Worm (Caenorhabditis elegans) whole organism, L4 larva: ENCODE results near the gene clc-22.

Source experiments
- D1046.2 ChIP-seq: fragments of 200-800 bp; sonication (Bioruptor generic); IDR thresholded peaks from 2 replicates; pipeline ENCODE4 v1.3.6; 2022; ENCODE audit warnings: missing genetic modification characterization, missing compliant biosample characterization
- T20F7.1 ChIP-seq: fragments of 200-800 bp; sonication (Bioruptor generic); optimal IDR thresholded peaks from 2 replicates; lab custom pipeline; 2018; ENCODE audit warnings: mild to moderate bottlenecking, missing genetic modification characterization, missing compliant biosample characterization
- Y48G9A.11 ChIP-seq: fragments of 200-800 bp; sonication (Bioruptor generic); IDR thresholded peaks from 2 replicates; pipeline ENCODE4 v1.3.6; 2022; ENCODE audit warnings: missing genetic modification reagents, missing genetic modification characterization, missing compliant biosample characterization
- Y5F2A.4 ChIP-seq: fragments of 200-800 bp; sonication (Bioruptor generic); optimal IDR thresholded peaks from 2 replicates; lab custom pipeline; 2018; ENCODE audit warnings: mild to moderate bottlenecking, missing genetic modification characterization, missing compliant biosample characterization
- Y75B8A.6 ChIP-seq: fragments of 200-800 bp; sonication (Bioruptor generic); IDR thresholded peaks from 2 replicates; pipeline ENCODE4 v1.3.6; 2022; ENCODE audit warnings: missing genetic modification reagents, missing genetic modification characterization, missing compliant biosample characterization
- ZK337.2 ChIP-seq: fragments of 200-800 bp; sonication (Bioruptor generic); IDR thresholded peaks from 2 replicates; pipeline ENCODE4 v1.3.6; 2022; ENCODE audit warnings: missing genetic modification reagents, missing genetic modification characterization, missing compliant biosample characterization
- aha-1 ChIP-seq: fragments of 150-350 bp; peaks from one replicate; lab custom pipeline; 2014; ENCODE audit warnings: missing biosample characterization, missing genetic modification characterization
- arid-1 ChIP-seq: fragments of 200-800 bp; sonication (Bioruptor generic); conservative IDR thresholded peaks from 2 replicates; pipeline ENCODE4 v1.3.6; 2022; ENCODE audit warnings: missing genetic modification reagents, missing genetic modification characterization, missing compliant biosample characterization
- attf-4 ChIP-seq: sonication (generic microtip); optimal IDR thresholded peaks from 3 replicates; lab custom pipeline; 2017; ENCODE audit warnings: missing biosample characterization, missing genetic modification characterization
- ceh-28 ChIP-seq: fragments of 150-350 bp; optimal IDR thresholded peaks from 2 replicates; lab custom pipeline; 2014; ENCODE audit warnings: missing biosample characterization, missing genetic modification reagents, missing genetic modification characterization
- ceh-44 ChIP-seq: fragments of 200-800 bp; sonication (Bioruptor generic); IDR thresholded peaks from 2 replicates; pipeline ENCODE4 v1.3.6; 2022; ENCODE audit warnings: missing genetic modification reagents, missing genetic modification characterization, missing compliant biosample characterization
- ceh-62 ChIP-seq: sonication (generic microtip); optimal IDR thresholded peaks from 2 replicates; lab custom pipeline; 2017; ENCODE audit warnings: missing biosample characterization, missing genetic modification characterization
- ces-1 ChIP-seq: fragments of 150-350 bp; sonication (generic microtip); optimal IDR thresholded peaks from 4 replicates; lab custom pipeline; 2014; ENCODE audit warnings: missing biosample characterization, missing genetic modification reagents, missing genetic modification characterization
- daf-12 ChIP-seq: fragments of 150-350 bp; optimal IDR thresholded peaks from 2 replicates; lab custom pipeline; 2014; ENCODE audit warnings: missing biosample characterization, missing genetic modification reagents, missing genetic modification characterization
- daf-19 ChIP-seq: fragments of 200-800 bp; sonication (Bioruptor generic); conservative IDR thresholded peaks from 2 replicates; pipeline ENCODE4 v1.3.6; 2022; ENCODE audit warnings: missing genetic modification characterization, missing compliant biosample characterization
- daf-8 ChIP-seq: fragments of 200-800 bp; sonication (Bioruptor generic); IDR thresholded peaks from 2 replicates; pipeline ENCODE4 v1.3.6; 2022; ENCODE audit warnings: missing genetic modification characterization, missing compliant biosample characterization
- dmd-8 ChIP-seq: fragments of 200-800 bp; sonication (Bioruptor generic); IDR thresholded peaks from 2 replicates; pipeline ENCODE4 v1.3.6; 2022; ENCODE audit warnings: missing genetic modification characterization, missing compliant biosample characterization
- dmd-9 ChIP-seq: fragments of 200-800 bp; sonication (Bioruptor generic); IDR thresholded peaks from 2 replicates; pipeline ENCODE4 v1.3.6; 2022; ENCODE audit warnings: missing genetic modification reagents, missing genetic modification characterization, missing compliant biosample characterization
- dve-1 ChIP-seq: sonication (generic microtip); optimal IDR thresholded peaks from 2 replicates; lab custom pipeline; 2017; ENCODE audit warnings: antibody characterized with exemption, mild to moderate bottlenecking, missing genetic modification characterization, missing compliant biosample characterization; ENCODE audit not compliant: insufficient read depth
- fos-1 ChIP-seq: fragments of 150-350 bp; optimal IDR thresholded peaks from 2 replicates; lab custom pipeline; 2014; ENCODE audit warnings: missing biosample characterization, missing genetic modification characterization
- gei-8 ChIP-seq: fragments of 200-800 bp; sonication (Bioruptor generic); optimal IDR thresholded peaks from 2 replicates; lab custom pipeline; 2018; ENCODE audit warnings: mild to moderate bottlenecking, missing genetic modification characterization, missing compliant biosample characterization
- hlh-11 ChIP-seq: fragments of 200-800 bp; sonication (Bioruptor generic); optimal IDR thresholded peaks from 2 replicates; lab custom pipeline; 2018; ENCODE audit warnings: mild to moderate bottlenecking, missing genetic modification characterization, missing compliant biosample characterization
- hlh-30 ChIP-seq: sonication (generic microtip); optimal IDR thresholded peaks from 2 replicates; lab custom pipeline; 2017; ENCODE audit warnings: antibody characterized with exemption, mild to moderate bottlenecking, missing genetic modification characterization, missing compliant biosample characterization; ENCODE audit not compliant: insufficient read depth
- lin-38 ChIP-seq: fragments of 200-800 bp; sonication (Bioruptor generic); IDR thresholded peaks from 2 replicates; pipeline ENCODE4 v1.3.6; 2022; ENCODE audit warnings: missing genetic modification reagents, missing genetic modification characterization, missing compliant biosample characterization
- lir-3 ChIP-seq: sonication (generic microtip); optimal IDR thresholded peaks from 2 replicates; lab custom pipeline; 2016; ENCODE audit warnings: mild to moderate bottlenecking, missing genetic modification characterization, missing compliant biosample characterization
- lsy-2 ChIP-seq, 2 experiments: fragments of 150-350 bp in 1 of 2; sonication (generic microtip) in 1 of 2; optimal IDR thresholded peaks; 2 replicates each; lab custom pipeline; 2014 to 2017; ENCODE audit warnings: missing biosample characterization in 2 of 2, missing genetic modification characterization in 2 of 2
- madf-5 ChIP-seq, 2 experiments: fragments of 200-800 bp; sonication (Bioruptor generic); IDR thresholded peaks; 2 replicates each; pipeline ENCODE4 v1.3.6; 2022; ENCODE audit warnings: missing compliant biosample characterization in 2 of 2, missing genetic modification characterization in 2 of 2
- mep-1 ChIP-seq: fragments of 150-350 bp; sonication (generic microtip); optimal IDR thresholded peaks from 3 replicates; lab custom pipeline; 2014; ENCODE audit warnings: missing biosample characterization, missing genetic modification characterization
- mxl-3 ChIP-seq: fragments of 200-800 bp; sonication (Bioruptor generic); optimal IDR thresholded peaks from 2 replicates; lab custom pipeline; 2018; ENCODE audit warnings: mild to moderate bottlenecking, missing genetic modification characterization, missing compliant biosample characterization
- nhr-10 ChIP-seq: fragments of 150-350 bp; optimal IDR thresholded peaks from 2 replicates; lab custom pipeline; 2014; ENCODE audit warnings: missing biosample characterization, missing genetic modification characterization
- nhr-237 ChIP-seq: sonication (generic microtip); optimal IDR thresholded peaks from 2 replicates; lab custom pipeline; 2017; ENCODE audit warnings: missing biosample characterization, missing genetic modification characterization
- nhr-28 ChIP-seq: fragments of 150-350 bp; optimal IDR thresholded peaks from 2 replicates; lab custom pipeline; 2014; ENCODE audit warnings: missing biosample characterization, missing genetic modification characterization
- nhr-6 ChIP-seq: fragments of 150-350 bp; optimal IDR thresholded peaks from 2 replicates; lab custom pipeline; 2014; ENCODE audit warnings: missing biosample characterization, missing genetic modification characterization
- nhr-76 ChIP-seq: fragments of 150-350 bp; optimal IDR thresholded peaks from 2 replicates; lab custom pipeline; 2014; ENCODE audit warnings: missing biosample characterization, missing genetic modification characterization
- pha-4 ChIP-seq, 2 experiments: fragments of 150-350 bp in 1 of 2; fragments of 200-800 bp in 1 of 2; sonication (Bioruptor generic) in 1 of 2; IDR thresholded peaks in 1 of 2; optimal IDR thresholded peaks in 1 of 2; 2 replicates each; pipeline versions ENCODE4 v1.3.6 to Lab custom; 2014 to 2022; ENCODE audit warnings: missing genetic modification characterization in 2 of 2, missing genetic modification reagents in 2 of 2, missing biosample characterization in 1 of 2, missing compliant biosample characterization in 1 of 2
- php-3 ChIP-seq: fragments of 200-800 bp; sonication (Bioruptor generic); IDR thresholded peaks from 2 replicates; pipeline ENCODE4 v1.3.6; 2022; ENCODE audit warnings: missing genetic modification reagents, missing genetic modification characterization, missing compliant biosample characterization
- snpc-4 ChIP-seq: fragments of 150-350 bp; optimal IDR thresholded peaks from 2 replicates; lab custom pipeline; 2014; ENCODE audit warnings: missing biosample characterization, missing genetic modification characterization
- tag-97 ChIP-seq: fragments of 200-800 bp; sonication (Bioruptor generic); IDR thresholded peaks from 2 replicates; pipeline ENCODE4 v1.3.6; 2022; ENCODE audit warnings: missing genetic modification characterization, missing compliant biosample characterization
- unc-130 ChIP-seq: sonication (generic microtip); optimal IDR thresholded peaks from 2 replicates; lab custom pipeline; 2016; ENCODE audit warnings: missing genetic modification reagents, missing genetic modification characterization, missing compliant biosample characterization
- vab-7 ChIP-seq: fragments of 200-800 bp; sonication (Bioruptor generic); IDR thresholded peaks from 2 replicates; pipeline ENCODE4 v1.3.6; 2022; ENCODE audit warnings: missing genetic modification reagents, missing genetic modification characterization, missing compliant biosample characterization
- zag-1 ChIP-seq: fragments of 150-350 bp; optimal IDR thresholded peaks from 2 replicates; lab custom pipeline; 2014; ENCODE audit warnings: missing biosample characterization, missing genetic modification characterization
- zfp-2 ChIP-seq: sonication (generic microtip); optimal IDR thresholded peaks from 2 replicates; lab custom pipeline; 2016; ENCODE audit warnings: mild to moderate bottlenecking, missing genetic modification characterization, missing compliant biosample characterization
- ztf-7 ChIP-seq: fragments of 150-350 bp; optimal IDR thresholded peaks from 2 replicates; lab custom pipeline; 2014; ENCODE audit warnings: missing biosample characterization, missing genetic modification characterization

The clc-22 gene

DNA sequence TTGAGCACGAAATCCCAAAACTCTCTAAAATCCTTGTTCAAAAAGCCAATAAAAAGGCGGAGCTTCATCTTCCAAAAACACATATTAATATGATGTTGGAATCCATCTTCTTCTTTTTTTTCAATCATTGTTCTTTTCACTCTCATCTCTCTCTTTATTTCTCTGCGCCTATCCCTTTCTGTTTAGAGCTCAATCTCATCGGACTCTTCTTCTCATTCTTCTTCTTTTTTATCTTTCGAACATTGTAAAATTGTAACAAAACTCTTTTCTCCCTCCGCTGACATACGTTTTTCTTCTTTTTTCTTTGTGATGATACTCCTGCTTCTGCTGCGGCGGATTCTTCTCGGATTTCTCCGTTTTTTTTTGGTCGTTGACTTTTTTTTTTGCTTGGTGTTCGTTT lies 39.1 kb downstream of the clc-22 start (continued):
- no peak for TF ChIP-seq zag-1
- no peak for TF ChIP-seq ZK337.2 (GFP tag; lab: Robert Waterston, UW)
- TF ChIP-seq unc-130: no peak
- TF ChIP-seq madf-5 (GFP tag; IDR thresholded peaks at IDR 0.05; lab: Robert Waterston, UW): no peak
- no peak for TF ChIP-seq D1046.2 (GFP tag; lab: Robert Waterston, UW)
- no peak for TF ChIP-seq ceh-44 (GFP tag; lab: Robert Waterston, UW)
- TF ChIP-seq nhr-237 (tag; lab: Kevin White, UChicago): no peak
- TF ChIP-seq fos-1 (tag; lab: Kevin White, UChicago): no peak
- no peak for TF ChIP-seq daf-8 (GFP tag; lab: Robert Waterston, UW)

- TF ChIP-seq daf-8 (GFP tag; lab: Robert Waterston, UW) (no peak), arid-1 (no peak), ZK337.2 (GFP tag; lab: Robert Waterston, UW) (no peak), aha-1 (tag; lab: Kevin White, UChicago) (peak; percentile 79)
These were observed 39.9 kb downstream of the clc-22 start for ce11 chrII:3955938-3956337.

DNA sequence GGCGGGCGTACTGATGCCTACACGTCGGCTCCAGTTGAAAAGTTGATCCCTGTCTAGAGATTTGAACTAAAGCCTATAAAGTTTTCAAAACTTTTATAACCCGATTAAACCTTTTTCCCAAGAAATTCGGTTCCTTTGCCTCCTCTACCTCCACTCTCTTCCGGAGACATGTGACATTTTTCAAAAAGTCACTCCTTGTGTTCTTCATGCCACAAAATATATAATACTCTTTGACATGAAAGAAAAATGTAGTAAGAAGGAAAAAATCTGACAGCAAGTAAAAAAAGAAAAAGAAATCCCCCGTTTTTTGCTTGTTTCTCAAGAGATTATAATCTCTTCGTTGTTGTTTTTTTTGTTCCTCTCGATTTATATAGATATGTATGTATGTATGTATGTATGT lies 41.0 kb downstream of the clc-22 start:
- TF ChIP-seq pha-4 (GFP tag; IDR thresholded peaks at IDR 0.05; lab: Robert Waterston, UW) (no peak), pha-4 (tag; optimal IDR thresholded peaks at IDR 0.05; lab: Kevin White, UChicago) (no peak), aha-1 (tag; lab: Kevin White, UChicago) (peak; percentile 70), T20F7.1 (no peak), lin-38 (GFP tag; lab: Robert Waterston, UW) (no peak), ceh-62 (no peak), nhr-6 (tag; lab: Kevin White, UChicago) (no peak), Y5F2A.4 (no peak), zfp-2 (tag; lab: Kevin White, UChicago) (no peak), Y48G9A.11 (GFP tag; lab: Robert Waterston, UW) (no peak), Y75B8A.6 (GFP tag; lab: Robert Waterston, UW) (no peak), nhr-28 (tag; lab: Kevin White, UChicago) (peak; percentile 12), mep-1 (tag; lab: Kevin White, UChicago) (peak; percentile 15), ztf-7 (tag; lab: Kevin White, UChicago) (no peak), D1046.2 (GFP tag; lab: Robert Waterston, UW) (no peak), tag-97 (GFP tag; lab: Robert Waterston, UW) (no peak), snpc-4 (tag; lab: Kevin White, UChicago) (no peak), lsy-2 (tag; optimal IDR thresholded peaks at IDR 0.05; lab: Kevin White, UChicago) (peak in 1 of 2 experiments; percentile 31), mxl-3 (GFP tag; lab: Kevin White, UChicago) (no peak), daf-19 (no peak), ceh-28 (tag; lab: Kevin White, UChicago) (no peak), hlh-11 (tag; lab: Kevin White, UChicago) (no peak), dve-1 (tag; lab: Kevin White, UChicago) (peak; percentile 31), daf-12 (tag; lab: Kevin White, UChicago) (no peak), dmd-8 (GFP tag; lab: Robert Waterston, UW) (no peak), lir-3 (tag; lab: Kevin White, UChicago) (no peak), ceh-44 (GFP tag; lab: Robert Waterston, UW) (no peak), hlh-30 (tag; lab: Kevin White, UChicago) (peak; percentile 8), nhr-76 (tag; lab: Kevin White, UChicago) (no peak), gei-8 (no peak), vab-7 (GFP tag; lab: Robert Waterston, UW) (no peak), attf-4 (tag; lab: Kevin White, UChicago) (no peak), ZK337.2 (GFP tag; lab: Robert Waterston, UW) (no peak), ces-1 (GFP tag; lab: Kevin White, UChicago) (no peak), arid-1 (no peak), php-3 (GFP tag; lab: Robert Waterston, UW) (no peak), dmd-9 (GFP tag; lab: Robert Waterston, UW) (no peak), nhr-10 (no peak)
